Worm (Caenorhabditis elegans): ENCODE results near the gene mob-2.
A peak's percentile ranks its signal among the peaks of the same experiment; 100 is the strongest.

Gene mob-2

DNA sequence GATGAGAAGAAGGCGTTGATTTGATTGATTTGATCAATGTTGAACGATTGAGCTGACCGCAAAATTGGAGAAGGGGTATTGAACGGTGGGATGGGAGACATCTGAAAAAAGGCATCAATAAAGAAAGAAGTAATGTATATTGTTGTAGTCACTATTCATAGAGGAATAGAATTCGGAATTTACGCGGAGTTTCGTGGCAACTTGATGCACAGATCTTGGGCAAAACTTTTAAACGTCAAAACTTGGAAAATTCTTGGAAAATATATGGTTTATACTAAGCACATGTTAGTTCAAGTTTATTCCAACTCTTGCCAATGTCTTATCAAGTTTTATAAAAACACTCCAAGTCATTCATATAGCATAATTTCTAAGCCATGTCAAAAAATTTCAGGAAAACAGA, 43.5 kb downstream of the mob-2 start, which contains the start of gene F17H10.4:
F17H10.4 (minus strand) TSS at position 101 of the 400 bp plus-strand sequence.
- TF ChIP-seq nhr-6 (tag; optimal IDR thresholded peaks at IDR 0.05), result no peak
- TF ChIP-seq fkh-10 (GFP tag; optimal IDR thresholded peaks at IDR 0.05), result no peak
- no peak for TF ChIP-seq nhr-237 (tag; optimal IDR thresholded peaks at IDR 0.05)
- no peak for TF ChIP-seq aha-1 (tag)
- no peak for TF ChIP-seq D1046.2 (GFP tag; IDR thresholded peaks at IDR 0.05)
- TF ChIP-seq dpl-1 (GFP tag; optimal IDR thresholded peaks at IDR 0.05), result no peak
- TF ChIP-seq daf-12 (tag; optimal IDR thresholded peaks at IDR 0.05), result no peak
- no peak for TF ChIP-seq mep-1 (tag; optimal IDR thresholded peaks at IDR 0.05)
- TF ChIP-seq nhr-102 (tag; optimal IDR thresholded peaks at IDR 0.05), result no peak
- TF ChIP-seq zfp-2 (tag; optimal IDR thresholded peaks at IDR 0.05), result no peak
- no peak for TF ChIP-seq saeg-2 (GFP tag; IDR thresholded peaks at IDR 0.05)
- no peak for TF ChIP-seq mdt-29 (GFP tag; IDR thresholded peaks at IDR 0.05)
- no peak for TF ChIP-seq madf-9 (GFP tag; conservative IDR thresholded peaks at IDR 0.05)
- TF ChIP-seq snpc-1.2 (GFP tag; IDR thresholded peaks at IDR 0.05), result no peak
- TF ChIP-seq attf-4 (tag; optimal IDR thresholded peaks at IDR 0.05), result no peak
- TF ChIP-seq nhr-11 (tag; optimal IDR thresholded peaks at IDR 0.05), result no peak
- TF ChIP-seq aly-2 (tag; optimal IDR thresholded peaks at IDR 0.05), result no peak
- no peak for TF ChIP-seq nhr-10 (tag; optimal IDR thresholded peaks at IDR 0.05)
- TF ChIP-seq lir-3 (tag; optimal IDR thresholded peaks at IDR 0.05), result no peak
- no peak for TF ChIP-seq ceh-62 (tag; optimal IDR thresholded peaks at IDR 0.05)

DNA sequence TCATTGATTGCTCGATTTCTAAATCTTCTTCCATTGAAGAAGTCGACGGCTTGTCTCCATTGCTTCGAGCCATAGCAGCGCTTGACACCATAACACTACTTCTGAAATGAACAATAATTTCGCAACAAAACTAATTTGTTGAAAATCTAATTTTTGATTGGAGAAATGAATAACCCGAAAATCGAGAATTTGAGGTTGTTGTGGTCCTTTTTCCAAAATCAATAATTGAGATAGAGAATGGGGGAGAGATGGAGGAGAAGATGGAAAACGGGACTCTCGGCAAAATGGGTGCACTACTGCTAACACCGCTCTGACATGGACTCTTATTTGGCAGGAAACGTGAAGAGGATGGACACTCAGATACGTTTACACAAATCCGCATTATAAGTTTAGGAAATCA, 47.7 kb downstream of the mob-2 start, which contains the start of gene snx-17:
snx-17 (minus strand) TSS at position 101 of the 400 bp plus-strand sequence.
- TF ChIP-seq ama-1 (optimal IDR thresholded peaks at IDR 0.05) (no peak), hif-1 (tag; optimal IDR thresholded peaks at IDR 0.05) (no peak), ZK546.5 (tag; optimal IDR thresholded peaks at IDR 0.05) (no peak), zfp-3 (GFP tag; conservative IDR thresholded peaks at IDR 0.05) (no peak), Y5F2A.4 (GFP tag; optimal IDR thresholded peaks at IDR 0.05) (no peak), Y48G9A.11 (GFP tag; IDR thresholded peaks at IDR 0.05) (no peak), skn-1 (tag; optimal IDR thresholded peaks at IDR 0.05) (no peak)

DNA sequence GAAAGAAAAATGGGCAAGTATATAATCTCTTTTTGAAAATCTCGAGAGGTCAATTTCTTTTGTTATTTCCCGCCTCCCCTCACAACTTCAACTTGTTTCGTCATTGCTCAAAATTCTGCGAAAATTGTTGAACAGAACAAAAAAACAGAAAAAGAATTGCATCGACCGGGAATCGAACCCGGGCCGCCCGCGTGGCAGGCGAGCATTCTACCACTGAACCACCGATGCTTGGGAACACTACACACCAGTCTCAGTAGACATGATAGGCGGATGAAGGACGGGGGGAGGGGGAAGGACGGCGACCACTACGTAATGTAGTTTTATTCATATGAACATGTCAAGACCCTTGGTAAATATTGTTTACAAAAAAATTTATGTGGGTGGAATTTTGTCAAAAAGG, 48.8 kb downstream of the mob-2 start:
- TF ChIP-seq lim-7 (GFP tag; IDR thresholded peaks at IDR 0.05) (peak; percentile 97), lin-38 (GFP tag; IDR thresholded peaks at IDR 0.05) (peak; percentile 82), nhr-77 (tag; optimal IDR thresholded peaks at IDR 0.05) (no peak), Y48G9A.11 (GFP tag; IDR thresholded peaks at IDR 0.05) (peak; percentile 71), set-16 (GFP tag; IDR thresholded peaks at IDR 0.05) (peak; percentile 75), mxl-3 (GFP tag; optimal IDR thresholded peaks at IDR 0.05) (peak; percentile 65), sdz-12 (GFP tag; optimal IDR thresholded peaks at IDR 0.05) (peak; percentile 88), D1046.2 (GFP tag; IDR thresholded peaks at IDR 0.05) (peak; percentile 87), nhr-11 (tag; optimal IDR thresholded peaks at IDR 0.05) (peak; percentile 56), egl-43 (GFP tag; IDR thresholded peaks at IDR 0.05) (no peak; the same call in 1 of the 2 replicates), Y105C5A.15 (GFP tag; IDR thresholded peaks at IDR 0.05) (peak; percentile 97), ztf-11 (tag; optimal IDR thresholded peaks at IDR 0.05) (no peak), T26A8.4 (GFP tag; IDR thresholded peaks at IDR 0.05) (no peak), mep-1 (tag; optimal IDR thresholded peaks at IDR 0.05) (peak; percentile 81), pha-4 (GFP tag; IDR thresholded peaks at IDR 0.05) (peak; percentile 93), pha-4 (tag; optimal IDR thresholded peaks at IDR 0.05) (no peak), F44E2.7 (GFP tag; IDR thresholded peaks at IDR 0.05) (no peak), attf-4 (tag; optimal IDR thresholded peaks at IDR 0.05) (no peak), nhr-6 (tag; optimal IDR thresholded peaks at IDR 0.05) (peak; percentile 20), nhr-102 (tag; optimal IDR thresholded peaks at IDR 0.05) (peak; percentile 70), daf-12 (tag; optimal IDR thresholded peaks at IDR 0.05) (no peak), jun-1 (tag; optimal IDR thresholded peaks at IDR 0.05) (peak; percentile 56), hlh-30 (tag; optimal IDR thresholded peaks at IDR 0.05; ENCODE audit: insufficient read depth) (peak; percentile 70), nhr-41 (GFP tag; IDR thresholded peaks at IDR 0.05) (peak; percentile 63; the same call in 1 of the 2 replicates), mes-2 (tag; optimal IDR thresholded peaks at IDR 0.05; ENCODE audit: poor library complexity, severe bottlenecking) (no peak), mdl-1 (tag; optimal IDR thresholded peaks at IDR 0.05) (peak; percentile 34 to 59), ceh-44 (GFP tag; IDR thresholded peaks at IDR 0.05) (peak; percentile 90), zip-2 (tag; optimal IDR thresholded peaks at IDR 0.05) (peak; percentile 11), lin-15B (tag; optimal IDR thresholded peaks at IDR 0.05) (no peak), zip-11 (GFP tag; IDR thresholded peaks at IDR 0.05) (peak; percentile 59; the same call in 1 of the 2 replicates), ceh-82 (tag; optimal IDR thresholded peaks at IDR 0.05) (no peak)

Data from whole organism, L4 larva.